Fruit fly (Drosophila melanogaster) whole organism, pupa: ENCODE results near the gene CG5961.

Experiments used
- CG10348 ChIP-seq: fragments of 200-800 bp; sonication (Bioruptor generic); IDR thresholded peaks from 2 replicates; pipeline ENCODE4 v1.3.6; 2022; ENCODE audit warnings: missing biosample characterization, missing genetic modification characterization
- CG13204 ChIP-seq: fragments of 200-800 bp; sonication (Bioruptor generic); optimal IDR thresholded peaks from 2 replicates; lab custom pipeline; 2018; ENCODE audit warnings: missing biosample characterization, mild to moderate bottlenecking, missing genetic modification characterization, moderate library complexity
- CG34367 ChIP-seq: fragments of 200-800 bp; sonication (Bioruptor generic); optimal IDR thresholded peaks from 2 replicates; lab custom pipeline; 2018; ENCODE audit warnings: missing biosample characterization, mild to moderate bottlenecking, missing genetic modification characterization
- Ets98B ChIP-seq: fragments of 200-800 bp; sonication (Bioruptor generic); IDR thresholded peaks from 2 replicates; pipeline ENCODE4 v1.3.6; 2022; ENCODE audit warnings: missing biosample characterization, missing genetic modification characterization

- no peak for TF ChIP-seq CG34367 (tag; lab: Kevin White, UChicago)
- TF ChIP-seq CG10348 (GFP tag; lab: Robert Waterston, UW) = no peak
- no peak for TF ChIP-seq CG13204
- TF ChIP-seq Ets98B (GFP tag; lab: Robert Waterston, UW) = no peak
These were observed 24.1 kb downstream of the CG5961 start, which contains the start of gene Desat2 for dm6 chr3R:12435948-12436347.
